Fruit fly (Drosophila melanogaster): Measurements from ENCODE around the gene Act5C.
A peak's percentile ranks its signal among the peaks of the same experiment; 100 is the strongest.

Act5C gene

dm6 chrX:5868795-5869194 lies 31.9 kb upstream of the Act5C start, which contains the start of gene CG15764:
TSS of gene CG15764 (plus strand) at chrX:5869095.
- no peak for TF ChIP-seq Clk (GFP tag; optimal IDR thresholded peaks at IDR 0.05)

DNA sequence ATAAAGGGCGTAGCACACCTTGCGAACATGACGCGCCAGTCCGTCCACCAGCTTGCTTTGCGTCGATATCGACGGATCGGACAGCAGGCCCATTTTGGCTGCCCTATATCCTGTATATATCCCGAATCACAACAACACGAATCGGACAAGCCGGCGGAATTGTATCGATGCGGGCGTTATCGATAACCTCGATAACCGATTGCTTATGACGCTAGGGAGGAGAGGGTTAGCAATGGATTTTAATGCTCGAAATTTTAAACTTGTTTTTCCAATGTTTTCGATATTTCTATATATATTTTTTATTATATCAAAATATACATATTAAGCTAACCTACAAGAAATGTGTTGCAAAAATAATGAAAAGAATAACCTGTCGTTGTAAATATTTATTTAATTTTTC lies 27.5 kb upstream of the Act5C start, which contains the start of gene GAA1:
Gene GAA1, minus strand, starts transcription at position 194 of the 400 bp plus-strand sequence.
- peak; percentile 57 for TF ChIP-seq CG14711 (tag; optimal IDR thresholded peaks at IDR 0.05)
- TF ChIP-seq CG7101 (tag; optimal IDR thresholded peaks at IDR 0.05): peak; percentile 8
- TF ChIP-seq bab1 (GFP tag; optimal IDR thresholded peaks at IDR 0.05): peak; percentile 53
- peak; percentile 3 for TF ChIP-seq Mnt (GFP tag; optimal IDR thresholded peaks at IDR 0.05)
- TF ChIP-seq Clk (GFP tag; optimal IDR thresholded peaks at IDR 0.05): no peak
- peak; percentile 11 for TF ChIP-seq CG11617 (GFP tag; optimal IDR thresholded peaks at IDR 0.05)
- no peak for TF ChIP-seq tj (GFP tag; optimal IDR thresholded peaks at IDR 0.05)

DNA sequence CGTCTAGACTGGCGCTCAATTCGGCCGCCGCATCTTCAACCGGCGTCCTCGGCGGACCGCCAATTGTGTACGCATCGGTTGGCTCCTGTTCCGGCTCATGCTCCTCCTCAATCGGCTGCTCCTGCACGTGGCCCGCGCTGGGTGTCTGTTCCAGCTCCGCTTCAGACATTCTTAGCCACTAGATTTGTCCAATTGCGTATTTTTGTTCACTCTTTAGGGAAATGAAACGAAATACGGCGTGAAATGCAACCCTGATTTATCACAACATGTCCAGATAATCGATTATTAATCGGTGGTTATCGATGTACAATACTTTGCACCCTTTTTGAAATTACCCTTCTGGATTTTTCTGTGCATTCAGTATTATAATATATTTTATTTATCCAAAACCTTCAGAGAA lies 24.1 kb upstream of the Act5C start, which contains the start of gene mof:
Gene mof, minus strand, starts transcription at position 270 of the 400 bp plus-strand sequence.
- peak; percentile 74 for TF ChIP-seq bab1 (GFP tag; optimal IDR thresholded peaks at IDR 0.05)
- TF ChIP-seq Crg-1 (GFP tag; optimal IDR thresholded peaks at IDR 0.05): no peak
- TF ChIP-seq Mnt (GFP tag; optimal IDR thresholded peaks at IDR 0.05): peak; percentile 17

DNA sequence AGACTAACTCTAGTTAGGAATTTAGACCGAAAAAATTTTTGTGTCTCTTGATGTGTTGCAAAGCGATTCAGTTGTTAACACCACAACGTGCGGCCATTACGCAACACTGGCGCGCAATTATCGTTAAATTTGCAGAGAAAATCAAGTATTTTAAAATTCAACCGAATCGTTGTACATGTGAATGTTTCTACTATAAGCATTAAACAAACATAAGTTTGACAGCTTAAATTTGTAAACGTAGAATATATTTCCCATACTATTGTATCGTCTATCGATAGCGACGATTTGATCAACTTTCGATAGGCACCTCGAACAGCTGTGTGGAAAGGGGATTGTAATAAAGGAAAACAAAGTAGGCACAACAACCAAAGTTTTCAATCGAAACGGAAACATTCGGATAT lies 21.1 kb upstream of the Act5C start, which contains the start of the genes Usp30 and CG16721:
Gene Usp30, minus strand, starts transcription at position 245 of the 401 bp plus-strand sequence.
Gene CG16721, plus strand, starts transcription at position 327 of the 401 bp plus-strand sequence.
- TF ChIP-seq Clk (GFP tag; optimal IDR thresholded peaks at IDR 0.05): no peak
- peak; percentile 86 for TF ChIP-seq Mnt (GFP tag; optimal IDR thresholded peaks at IDR 0.05)
- peak; percentile 89 for TF ChIP-seq CG1620 (GFP tag; optimal IDR thresholded peaks at IDR 0.05)
- peak; percentile 48 for TF ChIP-seq cic (GFP tag; optimal IDR thresholded peaks at IDR 0.05)
- peak; percentile 37 for TF ChIP-seq toe (GFP tag; optimal IDR thresholded peaks at IDR 0.05)
- peak; percentile 83 for TF ChIP-seq pad (GFP tag; optimal IDR thresholded peaks at IDR 0.05)
- peak; percentile 24 for TF ChIP-seq tj (GFP tag; optimal IDR thresholded peaks at IDR 0.05)
- peak; percentile 68 for TF ChIP-seq CG12768 (GFP tag; optimal IDR thresholded peaks at IDR 0.05)
- peak; percentile 71 for TF ChIP-seq CG33017 (tag; optimal IDR thresholded peaks at IDR 0.05)
- peak; percentile 76 for TF ChIP-seq CG14711 (tag; optimal IDR thresholded peaks at IDR 0.05)
- TF ChIP-seq bab1 (GFP tag; optimal IDR thresholded peaks at IDR 0.05): peak; percentile 80
- TF ChIP-seq CG7045 (GFP tag; optimal IDR thresholded peaks at IDR 0.05): peak; percentile 22
- peak; percentile 69 for TF ChIP-seq CG11617 (GFP tag; optimal IDR thresholded peaks at IDR 0.05)
- TF ChIP-seq CG7101 (tag; optimal IDR thresholded peaks at IDR 0.05): peak; percentile 85
- TF ChIP-seq Hr96 (GFP tag; optimal IDR thresholded peaks at IDR 0.05): no peak
- TF ChIP-seq kay (GFP tag; ENCODE audit: borderline replicate concordance): no peak
- no peak for TF ChIP-seq CG5204 (GFP tag; optimal IDR thresholded peaks at IDR 0.05)
- TF ChIP-seq cnc (optimal IDR thresholded peaks at IDR 0.05): no peak
- TF ChIP-seq ovo (GFP tag; optimal IDR thresholded peaks at IDR 0.05): peak; percentile 55
- peak; percentile 95 for TF ChIP-seq Crg-1 (GFP tag; optimal IDR thresholded peaks at IDR 0.05)

dm6 chrX:5880139-5880924 lies 20.3 kb upstream of the Act5C start:
- TF ChIP-seq Hr96 (GFP tag; optimal IDR thresholded peaks at IDR 0.05) (no peak), CG11617 (GFP tag; optimal IDR thresholded peaks at IDR 0.05) (peak; percentile 65), CG12768 (GFP tag; optimal IDR thresholded peaks at IDR 0.05) (peak; percentile 76), Mnt (GFP tag; optimal IDR thresholded peaks at IDR 0.05) (peak; percentile 89), ovo (GFP tag; optimal IDR thresholded peaks at IDR 0.05) (peak; percentile 94), CG1620 (GFP tag; optimal IDR thresholded peaks at IDR 0.05) (peak; percentile 64), CG14711 (tag; optimal IDR thresholded peaks at IDR 0.05) (peak; percentile 78), cnc (optimal IDR thresholded peaks at IDR 0.05) (no peak), CG7045 (GFP tag; optimal IDR thresholded peaks at IDR 0.05) (peak; percentile 65), toe (GFP tag; optimal IDR thresholded peaks at IDR 0.05) (peak; percentile 63), Crg-1 (GFP tag; optimal IDR thresholded peaks at IDR 0.05) (peak; percentile 70), tj (GFP tag; optimal IDR thresholded peaks at IDR 0.05) (peak; percentile 54), pad (GFP tag; optimal IDR thresholded peaks at IDR 0.05) (peak; percentile 65), bab1 (GFP tag; optimal IDR thresholded peaks at IDR 0.05) (peak; percentile 90), CG7101 (tag; optimal IDR thresholded peaks at IDR 0.05) (peak; percentile 82), CG5204 (GFP tag; optimal IDR thresholded peaks at IDR 0.05) (no peak), Clk (GFP tag; optimal IDR thresholded peaks at IDR 0.05) (peak; percentile 33), cic (GFP tag; optimal IDR thresholded peaks at IDR 0.05) (peak; percentile 7), CG33017 (tag; optimal IDR thresholded peaks at IDR 0.05) (peak; percentile 80), kay (GFP tag; ENCODE audit: borderline replicate concordance) (no peak)

DNA sequence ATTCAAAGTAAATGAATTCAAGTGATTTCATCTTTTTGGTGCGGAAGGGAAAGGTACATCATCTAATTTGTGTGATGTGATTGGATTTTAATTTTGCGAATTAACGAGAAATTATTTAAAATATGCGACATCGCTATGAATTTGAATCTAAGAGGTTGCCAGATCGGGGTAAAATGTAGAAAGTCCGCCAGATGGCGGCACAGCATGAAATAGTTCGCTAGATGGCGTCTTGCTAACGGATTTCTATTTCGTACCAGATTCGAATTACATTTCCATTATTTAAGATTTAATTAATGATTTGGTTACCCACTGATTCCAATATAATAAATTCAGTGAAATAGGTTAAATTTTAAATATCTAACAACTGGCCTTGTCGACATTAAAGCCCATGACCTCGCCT lies 17.3 kb upstream of the Act5C start:
- TF ChIP-seq CG11617 (GFP tag; optimal IDR thresholded peaks at IDR 0.05): no peak
- TF ChIP-seq CG33017 (tag; optimal IDR thresholded peaks at IDR 0.05): no peak
- TF ChIP-seq CG1620 (GFP tag; optimal IDR thresholded peaks at IDR 0.05): peak; percentile 78
- peak; percentile 79 for TF ChIP-seq bab1 (GFP tag; optimal IDR thresholded peaks at IDR 0.05)
- no peak for TF ChIP-seq Clk (GFP tag; optimal IDR thresholded peaks at IDR 0.05)
- no peak for TF ChIP-seq kay (GFP tag; ENCODE audit: borderline replicate concordance)
- TF ChIP-seq CG14711 (tag; optimal IDR thresholded peaks at IDR 0.05): no peak
- no peak for TF ChIP-seq toe (GFP tag; optimal IDR thresholded peaks at IDR 0.05)
- TF ChIP-seq cic (GFP tag; optimal IDR thresholded peaks at IDR 0.05): no peak
- no peak for TF ChIP-seq cnc (optimal IDR thresholded peaks at IDR 0.05)
- peak; percentile 41 for TF ChIP-seq Mnt (GFP tag; optimal IDR thresholded peaks at IDR 0.05)
- TF ChIP-seq CG12768 (GFP tag; optimal IDR thresholded peaks at IDR 0.05): no peak
- TF ChIP-seq ovo (GFP tag; optimal IDR thresholded peaks at IDR 0.05): peak; percentile 7
- TF ChIP-seq Hr96 (GFP tag; optimal IDR thresholded peaks at IDR 0.05): no peak
- TF ChIP-seq CG5204 (GFP tag; optimal IDR thresholded peaks at IDR 0.05): no peak
- TF ChIP-seq CG7045 (GFP tag; optimal IDR thresholded peaks at IDR 0.05): no peak
- peak; percentile 62 for TF ChIP-seq CG7101 (tag; optimal IDR thresholded peaks at IDR 0.05)
- TF ChIP-seq pad (GFP tag; optimal IDR thresholded peaks at IDR 0.05): peak; percentile 46
- TF ChIP-seq Crg-1 (GFP tag; optimal IDR thresholded peaks at IDR 0.05): peak; percentile 54
- TF ChIP-seq tj (GFP tag; optimal IDR thresholded peaks at IDR 0.05): peak; percentile 21
